Worm (Caenorhabditis elegans) whole organism, late embryonic: Measurements from ENCODE around the gene F44F4.15.

Source experiments
- C08G9.2 ChIP-seq: sonication (generic microtip); optimal IDR thresholded peaks from 2 replicates; lab custom pipeline; 2016; ENCODE audit warnings: mild to moderate bottlenecking, missing genetic modification characterization, moderate library complexity, missing compliant biosample characterization
- C38D4.7 ChIP-seq: fragments of 200-800 bp; sonication (Bioruptor generic); optimal IDR thresholded peaks from 2 replicates; lab custom pipeline; 2018; ENCODE audit warnings: mild to moderate bottlenecking, missing genetic modification characterization, moderate library complexity, missing compliant biosample characterization
- F13H6.1 ChIP-seq: sonication (generic microtip); optimal IDR thresholded peaks from 2 replicates; lab custom pipeline; 2016; ENCODE audit warnings: missing genetic modification characterization, missing compliant biosample characterization
- K02D7.2 ChIP-seq: sonication (generic microtip); optimal IDR thresholded peaks from 2 replicates; lab custom pipeline; 2017; ENCODE audit warnings: mild to moderate bottlenecking, missing genetic modification characterization, missing compliant biosample characterization
- K09A11.1 ChIP-seq: sonication (generic microtip); optimal IDR thresholded peaks from 2 replicates; lab custom pipeline; 2017; ENCODE audit warnings: antibody characterized with exemption, mild to moderate bottlenecking, missing genetic modification characterization, missing compliant biosample characterization; ENCODE audit not compliant: insufficient read depth
- T23F11.4 ChIP-seq: fragments of 200-800 bp; sonication (Bioruptor generic); optimal IDR thresholded peaks from 2 replicates; lab custom pipeline; 2018; ENCODE audit warnings: mild to moderate bottlenecking, missing genetic modification characterization, missing compliant biosample characterization
- ama-1 ChIP-seq: fragments of 150-350 bp; optimal IDR thresholded peaks from 2 replicates; lab custom pipeline; 2014
- ceh-18 ChIP-seq: sonication (generic microtip); optimal IDR thresholded peaks from 2 replicates; lab custom pipeline; 2016; ENCODE audit warnings: missing genetic modification characterization, missing compliant biosample characterization
- ceh-2 ChIP-seq: sonication (generic microtip); optimal IDR thresholded peaks from 2 replicates; lab custom pipeline; 2016; ENCODE audit warnings: missing genotype, missing genetic modification characterization, missing compliant biosample characterization
- ceh-22 ChIP-seq: sonication (generic microtip); optimal IDR thresholded peaks from 2 replicates; lab custom pipeline; 2017; ENCODE audit warnings: missing biosample characterization, missing genetic modification characterization
- ceh-24 ChIP-seq: sonication (generic microtip); optimal IDR thresholded peaks from 2 replicates; lab custom pipeline; 2016; ENCODE audit warnings: mild to moderate bottlenecking, missing genetic modification characterization, missing compliant biosample characterization
- ceh-34 ChIP-seq: sonication (generic microtip); optimal IDR thresholded peaks from 2 replicates; lab custom pipeline; 2016; ENCODE audit warnings: mild to moderate bottlenecking, missing genetic modification characterization, missing compliant biosample characterization
- ceh-45 ChIP-seq: fragments of 200-800 bp; sonication (Bioruptor generic); IDR thresholded peaks from 2 replicates; pipeline ENCODE4 v1.3.6; 2022; ENCODE audit warnings: missing genetic modification reagents, missing genetic modification characterization, missing compliant biosample characterization
- ceh-6 ChIP-seq: fragments of 200-800 bp; sonication (Bioruptor generic); optimal IDR thresholded peaks from 2 replicates; lab custom pipeline; 2018; ENCODE audit warnings: mild to moderate bottlenecking, missing genetic modification characterization, missing compliant biosample characterization
- ceh-9 ChIP-seq: sonication (generic microtip); optimal IDR thresholded peaks from 2 replicates; lab custom pipeline; 2016; ENCODE audit warnings: mild to moderate bottlenecking, missing genetic modification characterization, inconsistent platforms, missing compliant biosample characterization
- che-1 ChIP-seq: sonication (generic microtip); optimal IDR thresholded peaks from 2 replicates; lab custom pipeline; 2016; ENCODE audit warnings: mild to moderate bottlenecking, missing genetic modification characterization, missing compliant biosample characterization
- dmd-4 ChIP-seq: sonication (generic microtip); optimal IDR thresholded peaks from 2 replicates; lab custom pipeline; 2016; ENCODE audit warnings: borderline replicate concordance, missing genetic modification characterization, missing compliant biosample characterization
- elt-4 ChIP-seq: sonication (generic microtip); optimal IDR thresholded peaks from 2 replicates; lab custom pipeline; 2016; ENCODE audit warnings: missing genetic modification characterization, missing compliant biosample characterization
- ets-4 ChIP-seq: sonication (generic microtip); optimal IDR thresholded peaks from 2 replicates; lab custom pipeline; 2016; ENCODE audit warnings: missing genetic modification characterization, missing compliant biosample characterization
- eyg-1 ChIP-seq: sonication (generic microtip); optimal IDR thresholded peaks from 2 replicates; lab custom pipeline; 2016; ENCODE audit warnings: missing genotype, missing genetic modification characterization, missing compliant biosample characterization
- fkh-6 ChIP-seq: sonication (generic microtip); optimal IDR thresholded peaks from 2 replicates; lab custom pipeline; 2016; ENCODE audit warnings: missing genetic modification characterization, missing compliant biosample characterization
- gmeb-2 ChIP-seq: sonication (generic microtip); optimal IDR thresholded peaks from 2 replicates; lab custom pipeline; 2016; ENCODE audit warnings: missing genetic modification characterization, inconsistent platforms, missing compliant biosample characterization
- hlh-13 ChIP-seq: fragments of 200-800 bp; sonication (Bioruptor generic); optimal IDR thresholded peaks from 2 replicates; lab custom pipeline; 2018; ENCODE audit warnings: mild to moderate bottlenecking, missing genetic modification characterization, missing compliant biosample characterization
- hlh-15 ChIP-seq: sonication (generic microtip); optimal IDR thresholded peaks from 2 replicates; lab custom pipeline; 2016; ENCODE audit warnings: missing genetic modification characterization, missing compliant biosample characterization
- hlh-30 ChIP-seq: sonication (generic microtip); optimal IDR thresholded peaks from 2 replicates; lab custom pipeline; 2017; ENCODE audit warnings: antibody characterized with exemption, missing genetic modification characterization, missing compliant biosample characterization; ENCODE audit not compliant: insufficient read depth
- hlh-8 ChIP-seq: sonication (generic microtip); optimal IDR thresholded peaks from 2 replicates; lab custom pipeline; 2016; ENCODE audit warnings: missing genotype, missing genetic modification characterization, missing compliant biosample characterization
- lim-6 ChIP-seq: sonication (generic microtip); optimal IDR thresholded peaks from 2 replicates; lab custom pipeline; 2016; ENCODE audit warnings: missing genetic modification characterization, missing compliant biosample characterization
- lin-11 ChIP-seq: fragments of 200-800 bp; sonication (Bioruptor generic); optimal IDR thresholded peaks from 2 replicates; lab custom pipeline; 2018; ENCODE audit warnings: mild to moderate bottlenecking, missing genetic modification characterization, missing compliant biosample characterization
- madf-2 ChIP-seq: sonication (generic microtip); optimal IDR thresholded peaks from 2 replicates; lab custom pipeline; 2017; ENCODE audit warnings: missing genetic modification characterization, missing compliant biosample characterization
- mec-3 ChIP-seq: sonication (generic microtip); optimal IDR thresholded peaks from 2 replicates; lab custom pipeline; 2016; ENCODE audit warnings: borderline replicate concordance, missing genetic modification characterization, missing compliant biosample characterization
- nfya-1 ChIP-seq: sonication (generic microtip); optimal IDR thresholded peaks from 2 replicates; lab custom pipeline; 2017; ENCODE audit warnings: missing genetic modification characterization, mild to moderate bottlenecking, missing compliant biosample characterization, antibody characterized with exemption, moderate library complexity
- nhr-11 ChIP-seq: fragments of 150-350 bp; optimal IDR thresholded peaks from 2 replicates; lab custom pipeline; 2014; ENCODE audit warnings: missing biosample characterization, missing genetic modification characterization
- pag-3 ChIP-seq: sonication (generic microtip); optimal IDR thresholded peaks from 2 replicates; lab custom pipeline; 2016; ENCODE audit warnings: missing compliant biosample characterization, missing genetic modification characterization, borderline replicate concordance
- pax-1 ChIP-seq: fragments of 150-350 bp; optimal IDR thresholded peaks from 2 replicates; lab custom pipeline; 2014; ENCODE audit warnings: missing biosample characterization, missing genetic modification characterization
- pha-4 ChIP-seq: fragments of 150-350 bp; optimal IDR thresholded peaks from 2 replicates; lab custom pipeline; 2018; ENCODE audit warnings: missing biosample characterization, missing genetic modification reagents, missing genetic modification characterization
- pros-1 ChIP-seq: fragments of 150-350 bp; optimal IDR thresholded peaks from 2 replicates; lab custom pipeline; 2014; ENCODE audit warnings: missing biosample characterization, missing genetic modification reagents, missing genetic modification characterization
- ref-2 ChIP-seq: sonication (generic microtip); optimal IDR thresholded peaks from 2 replicates; lab custom pipeline; 2016; ENCODE audit warnings: missing genetic modification characterization, missing compliant biosample characterization
- sdc-2 ChIP-seq: sonication (generic microtip); optimal IDR thresholded peaks from 2 replicates; lab custom pipeline; 2016; ENCODE audit warnings: missing genotype, missing genetic modification characterization, missing compliant biosample characterization
- sox-2 ChIP-seq: fragments of 200-800 bp; sonication (Bioruptor generic); IDR thresholded peaks from 2 replicates; pipeline ENCODE4 v1.3.6; 2022; ENCODE audit warnings: missing genetic modification reagents, missing genetic modification characterization, missing compliant biosample characterization
- sox-4 ChIP-seq: sonication (generic microtip); optimal IDR thresholded peaks from 2 replicates; lab custom pipeline; 2017; ENCODE audit warnings: mild to moderate bottlenecking, missing genetic modification characterization, inconsistent platforms, missing compliant biosample characterization
- syd-9 ChIP-seq: sonication (generic microtip); optimal IDR thresholded peaks from 2 replicates; lab custom pipeline; 2016; ENCODE audit warnings: mild to moderate bottlenecking, missing genetic modification characterization, moderate library complexity, missing compliant biosample characterization
- tbx-2 ChIP-seq: sonication (generic microtip); optimal IDR thresholded peaks from 2 replicates; lab custom pipeline; 2016; ENCODE audit warnings: missing genetic modification characterization, missing compliant biosample characterization
- tbx-7 ChIP-seq: sonication (generic microtip); optimal IDR thresholded peaks from 2 replicates; lab custom pipeline; 2016; ENCODE audit warnings: missing genotype, missing genetic modification characterization, missing compliant biosample characterization
- ttx-3 ChIP-seq: sonication (generic microtip); optimal IDR thresholded peaks from 2 replicates; lab custom pipeline; 2016; ENCODE audit warnings: missing genetic modification reagents, missing genetic modification characterization, missing compliant biosample characterization
- unc-42 ChIP-seq: sonication (generic microtip); optimal IDR thresholded peaks from 2 replicates; lab custom pipeline; 2016; ENCODE audit warnings: missing genotype, missing genetic modification characterization, missing compliant biosample characterization
- zip-5 ChIP-seq: sonication (generic microtip); optimal IDR thresholded peaks from 2 replicates; lab custom pipeline; 2016; ENCODE audit warnings: missing genetic modification characterization, missing compliant biosample characterization
- ztf-16 ChIP-seq: sonication (generic microtip); optimal IDR thresholded peaks from 2 replicates; lab custom pipeline; 2017; ENCODE audit warnings: missing genetic modification characterization, missing compliant biosample characterization

Gene F44F4.15

DNA sequence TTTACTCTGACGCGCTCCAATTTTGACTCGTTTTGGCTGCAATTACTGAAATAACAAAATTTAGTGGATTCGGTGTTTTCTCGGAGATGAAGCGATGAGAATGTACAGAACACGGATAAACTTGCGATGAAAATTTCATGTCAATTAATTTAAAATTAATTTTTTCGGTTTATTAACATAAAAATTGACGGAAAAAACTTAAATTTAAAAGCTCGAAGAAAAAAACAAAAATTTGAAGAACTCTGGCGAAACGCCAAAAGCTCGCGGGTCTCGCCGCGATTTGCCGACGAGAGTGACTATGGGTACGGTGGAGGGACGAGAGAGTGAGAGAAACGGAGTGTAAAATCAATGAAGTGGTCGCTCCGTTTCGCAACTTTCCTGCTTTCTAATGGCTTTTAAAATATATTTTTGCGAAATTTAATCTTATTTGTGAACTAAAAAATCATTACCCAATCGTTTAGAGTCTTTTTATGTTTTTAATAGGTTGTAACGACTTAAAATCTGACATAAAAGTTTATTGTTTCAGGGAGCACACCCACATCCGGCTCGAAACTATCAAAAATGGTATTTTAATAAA, 45.7 kb upstream of the F44F4.15 start, which contains the start of the genes gmps-1 and cap-2 (continued):
- TF ChIP-seq ceh-9 (tag; lab: Kevin White, UChicago) (no peak), sdc-2 (tag; lab: Kevin White, UChicago) (no peak), T23F11.4 (GFP tag; lab: Kevin White, UChicago) (no peak), lim-6 (no peak), K02D7.2 (no peak), ceh-34 (tag; lab: Kevin White, UChicago) (peak; percentile 71), K09A11.1 (tag; lab: Kevin White, UChicago) (no peak), madf-2 (tag; lab: Kevin White, UChicago) (no peak), ref-2 (tag; lab: Kevin White, UChicago) (no peak), pros-1 (no peak), hlh-15 (tag; lab: Kevin White, UChicago) (no peak), mec-3 (tag; lab: Kevin White, UChicago) (no peak), hlh-30 (tag; lab: Kevin White, UChicago) (no peak), ceh-45 (GFP tag; lab: Robert Waterston, UW) (no peak), eyg-1 (tag; lab: Kevin White, UChicago) (peak; percentile 5), ttx-3 (no peak), elt-4 (tag; lab: Kevin White, UChicago) (no peak), nhr-11 (tag; lab: Kevin White, UChicago) (no peak), hlh-8 (tag; lab: Kevin White, UChicago) (peak; percentile 19), lin-11 (tag; lab: Kevin White, UChicago) (peak; percentile 6), pha-4 (tag; lab: Kevin White, UChicago) (no peak), tbx-2 (tag; lab: Kevin White, UChicago) (peak; percentile 80), sox-2 (no peak; the same call in 1 of the 2 replicates), gmeb-2 (no peak), hlh-13 (no peak)

DNA sequence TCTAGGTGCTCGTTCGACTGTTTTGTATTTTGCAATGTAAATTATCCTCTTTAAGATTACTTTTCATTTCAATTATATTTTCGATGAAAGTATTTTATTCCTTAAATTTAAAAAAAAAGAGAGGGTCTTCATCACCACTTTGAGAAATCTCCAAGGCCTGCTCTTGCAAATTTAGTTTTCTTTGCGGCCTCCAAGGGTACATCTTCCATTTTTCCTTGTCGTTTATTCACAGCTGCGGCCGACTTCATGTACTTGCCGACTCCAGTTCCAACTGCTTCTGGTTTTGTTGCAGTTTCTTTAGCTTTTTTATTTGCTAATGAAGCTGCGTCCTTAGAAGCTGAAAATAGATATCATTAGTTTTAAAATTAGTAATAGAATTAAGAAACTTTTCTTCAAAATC, 43.8 kb upstream of the F44F4.15 start:
- TF ChIP-seq elt-4 (tag; lab: Kevin White, UChicago), result no peak

DNA sequence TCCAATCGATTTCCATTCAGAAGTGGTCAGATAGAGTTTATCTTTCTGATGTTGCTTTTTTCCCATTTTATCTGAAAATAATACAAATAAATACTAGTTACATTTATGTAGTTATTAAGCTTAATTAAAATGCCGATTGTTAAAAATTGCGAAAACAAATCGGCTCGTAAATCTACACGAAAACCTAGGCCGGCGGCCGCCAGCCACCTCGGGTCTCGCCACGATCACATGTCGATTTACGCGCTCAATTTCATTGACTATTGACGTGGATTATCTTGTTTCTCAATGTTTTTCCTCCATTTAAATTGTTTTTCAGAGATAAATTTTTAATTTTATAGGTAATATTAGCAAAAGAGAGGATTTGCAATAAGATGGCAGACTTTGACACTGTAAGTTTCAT, 41.9 kb upstream of the F44F4.15 start, which contains the start of the genes cyn-4 and copz-1:
Gene cyn-4, minus strand, starts transcription at position 71 of the 400 bp plus-strand sequence.
Gene copz-1, plus strand, starts transcription at position 339 of the 400 bp plus-strand sequence.
- TF ChIP-seq syd-9 (tag; lab: Kevin White, UChicago) (no peak), pha-4 (tag; lab: Kevin White, UChicago) (no peak), tbx-7 (tag; lab: Kevin White, UChicago) (peak; percentile 78), fkh-6 (tag; lab: Kevin White, UChicago) (no peak), madf-2 (tag; lab: Kevin White, UChicago) (no peak), sdc-2 (tag; lab: Kevin White, UChicago) (no peak), dmd-4 (tag; lab: Kevin White, UChicago) (no peak), ets-4 (tag; lab: Kevin White, UChicago) (peak; percentile 87), ceh-9 (tag; lab: Kevin White, UChicago) (no peak), ceh-18 (no peak), ceh-22 (tag; lab: Kevin White, UChicago) (no peak), pag-3 (no peak), unc-42 (peak; percentile 73), lim-6 (peak; percentile 48), hlh-8 (tag; lab: Kevin White, UChicago) (peak; percentile 55), hlh-30 (tag; lab: Kevin White, UChicago) (peak; percentile 81), tbx-2 (tag; lab: Kevin White, UChicago) (peak; percentile 92), K02D7.2 (no peak), zip-5 (tag; lab: Kevin White, UChicago) (peak; percentile 70), ceh-24 (tag; lab: Kevin White, UChicago) (no peak), ref-2 (tag; lab: Kevin White, UChicago) (peak; percentile 73), ama-1 (lab: Kevin White, UChicago) (no peak), pax-1 (no peak), C08G9.2 (peak; percentile 89), ceh-6 (GFP tag; lab: Kevin White, UChicago) (no peak), ceh-2 (tag; lab: Kevin White, UChicago) (peak; percentile 92), F13H6.1 (peak; percentile 22), nfya-1 (tag; lab: Kevin White, UChicago) (peak; percentile 60), ceh-45 (GFP tag; lab: Robert Waterston, UW) (no peak), C38D4.7 (no peak), sox-4 (tag; lab: Kevin White, UChicago) (no peak), elt-4 (tag; lab: Kevin White, UChicago) (no peak), ttx-3 (no peak), ztf-16 (no peak), K09A11.1 (tag; lab: Kevin White, UChicago) (no peak), che-1 (no peak)
